Worm (Caenorhabditis elegans) whole organism, L4 larva: Measurements from ENCODE around the gene atg-16.2.

Experiments used
- F44E2.7 ChIP-seq: fragments of 200-800 bp; sonication (Bioruptor generic); IDR thresholded peaks from 2 replicates; pipeline ENCODE4 v2.1.2; 2022; ENCODE audit warnings: missing genetic modification characterization, missing compliant biosample characterization
- F49E8.2 ChIP-seq: sonication (generic microtip); optimal IDR thresholded peaks from 2 replicates; lab custom pipeline; 2016; ENCODE audit warnings: missing compliant biosample characterization, mild to moderate bottlenecking, missing genetic modification characterization, borderline replicate concordance
- R02D3.7 ChIP-seq: fragments of 150-350 bp; sonication (generic microtip); optimal IDR thresholded peaks from 3 replicates; lab custom pipeline; 2014; ENCODE audit warnings: missing biosample characterization, missing genetic modification characterization
- T20F7.1 ChIP-seq: fragments of 200-800 bp; sonication (Bioruptor generic); optimal IDR thresholded peaks from 2 replicates; lab custom pipeline; 2018; ENCODE audit warnings: mild to moderate bottlenecking, missing genetic modification characterization, missing compliant biosample characterization
- Y48G9A.11 ChIP-seq: fragments of 200-800 bp; sonication (Bioruptor generic); IDR thresholded peaks from 2 replicates; pipeline ENCODE4 v1.3.6; 2022; ENCODE audit warnings: missing genetic modification reagents, missing genetic modification characterization, missing compliant biosample characterization
- aha-1 ChIP-seq: fragments of 150-350 bp; peaks from one replicate; lab custom pipeline; 2014; ENCODE audit warnings: missing biosample characterization, missing genetic modification characterization
- attf-4 ChIP-seq: sonication (generic microtip); optimal IDR thresholded peaks from 3 replicates; lab custom pipeline; 2017; ENCODE audit warnings: missing biosample characterization, missing genetic modification characterization
- ceh-32 ChIP-seq: sonication (generic microtip); optimal IDR thresholded peaks from 2 replicates; lab custom pipeline; 2016; ENCODE audit warnings: mild to moderate bottlenecking, missing genetic modification characterization, missing compliant biosample characterization; ENCODE audit not compliant: poor library complexity
- cey-2 ChIP-seq: sonication (generic microtip); optimal IDR thresholded peaks from 3 replicates; lab custom pipeline; 2017; ENCODE audit warnings: missing genetic modification characterization, mild to moderate bottlenecking, missing compliant biosample characterization, antibody characterized with exemption, borderline replicate concordance; ENCODE audit not compliant: insufficient read depth
- daf-8 ChIP-seq: fragments of 200-800 bp; sonication (Bioruptor generic); IDR thresholded peaks from 2 replicates; pipeline ENCODE4 v1.3.6; 2022; ENCODE audit warnings: missing genetic modification characterization, missing compliant biosample characterization
- dmd-8 ChIP-seq: fragments of 200-800 bp; sonication (Bioruptor generic); IDR thresholded peaks from 2 replicates; pipeline ENCODE4 v1.3.6; 2022; ENCODE audit warnings: missing genetic modification characterization, missing compliant biosample characterization
- dmd-9 ChIP-seq: fragments of 200-800 bp; sonication (Bioruptor generic); IDR thresholded peaks from 2 replicates; pipeline ENCODE4 v1.3.6; 2022; ENCODE audit warnings: missing genetic modification reagents, missing genetic modification characterization, missing compliant biosample characterization
- dpl-1 ChIP-seq: fragments of 150-350 bp; optimal IDR thresholded peaks from 2 replicates; lab custom pipeline; 2014; ENCODE audit warnings: missing biosample characterization, missing genetic modification reagents, missing genetic modification characterization
- dve-1 ChIP-seq: sonication (generic microtip); optimal IDR thresholded peaks from 2 replicates; lab custom pipeline; 2017; ENCODE audit warnings: antibody characterized with exemption, mild to moderate bottlenecking, missing genetic modification characterization, missing compliant biosample characterization; ENCODE audit not compliant: insufficient read depth
- egl-27 ChIP-seq: sonication (generic microtip); optimal IDR thresholded peaks from 3 replicates; lab custom pipeline; 2017; ENCODE audit warnings: missing biosample characterization, missing genetic modification reagents, missing genetic modification characterization
- lim-7 ChIP-seq: fragments of 200-800 bp; sonication (Bioruptor generic); IDR thresholded peaks from 2 replicates; pipeline ENCODE4 v1.3.6; 2022; ENCODE audit warnings: missing genetic modification characterization, missing compliant biosample characterization
- lin-1 ChIP-seq: fragments of 200-800 bp; sonication (Bioruptor generic); IDR thresholded peaks from 2 replicates; pipeline ENCODE4 v1.3.6; 2022; ENCODE audit warnings: missing genetic modification reagents, missing genetic modification characterization, missing compliant biosample characterization
- lin-13 ChIP-seq: fragments of 150-350 bp; optimal IDR thresholded peaks from 2 replicates; lab custom pipeline; 2014; ENCODE audit warnings: missing biosample characterization, missing genetic modification reagents, missing genetic modification characterization
- lsy-2 ChIP-seq, 2 experiments: fragments of 150-350 bp in 1 of 2; sonication (generic microtip) in 1 of 2; optimal IDR thresholded peaks; 2 replicates each; lab custom pipeline; 2014 to 2017; ENCODE audit warnings: missing biosample characterization in 2 of 2, missing genetic modification characterization in 2 of 2
- mdt-29 ChIP-seq: fragments of 200-800 bp; sonication (Bioruptor generic); IDR thresholded peaks from 2 replicates; pipeline ENCODE4 v1.3.6; 2022; ENCODE audit warnings: missing genetic modification reagents, missing genetic modification characterization, missing compliant biosample characterization
- mep-1 ChIP-seq: fragments of 150-350 bp; sonication (generic microtip); optimal IDR thresholded peaks from 3 replicates; lab custom pipeline; 2014; ENCODE audit warnings: missing biosample characterization, missing genetic modification characterization
- mes-2 ChIP-seq: sonication (generic microtip); optimal IDR thresholded peaks from 2 replicates; lab custom pipeline; 2016; ENCODE audit warnings: missing genotype, mild to moderate bottlenecking, missing genetic modification characterization, missing compliant biosample characterization; ENCODE audit not compliant: poor library complexity, severe bottlenecking
- mxl-3 ChIP-seq: fragments of 200-800 bp; sonication (Bioruptor generic); optimal IDR thresholded peaks from 2 replicates; lab custom pipeline; 2018; ENCODE audit warnings: mild to moderate bottlenecking, missing genetic modification characterization, missing compliant biosample characterization
- nhr-111 ChIP-seq: fragments of 200-800 bp; sonication (Bioruptor generic); optimal IDR thresholded peaks from 2 replicates; lab custom pipeline; 2018; ENCODE audit warnings: mild to moderate bottlenecking, missing genetic modification characterization, missing compliant biosample characterization
- nhr-237 ChIP-seq: sonication (generic microtip); optimal IDR thresholded peaks from 2 replicates; lab custom pipeline; 2017; ENCODE audit warnings: missing biosample characterization, missing genetic modification characterization
- nhr-28 ChIP-seq: fragments of 150-350 bp; optimal IDR thresholded peaks from 2 replicates; lab custom pipeline; 2014; ENCODE audit warnings: missing biosample characterization, missing genetic modification characterization
- nhr-48 ChIP-seq: sonication (generic microtip); optimal IDR thresholded peaks from 2 replicates; lab custom pipeline; 2016; ENCODE audit warnings: mild to moderate bottlenecking, missing genetic modification characterization, missing compliant biosample characterization
- nhr-6 ChIP-seq: fragments of 150-350 bp; optimal IDR thresholded peaks from 2 replicates; lab custom pipeline; 2014; ENCODE audit warnings: missing biosample characterization, missing genetic modification characterization
- pha-4 ChIP-seq, 2 experiments: fragments of 150-350 bp in 1 of 2; fragments of 200-800 bp in 1 of 2; sonication (Bioruptor generic) in 1 of 2; IDR thresholded peaks in 1 of 2; optimal IDR thresholded peaks in 1 of 2; 2 replicates each; pipeline versions ENCODE4 v1.3.6 to Lab custom; 2014 to 2022; ENCODE audit warnings: missing genetic modification characterization in 2 of 2, missing genetic modification reagents in 2 of 2, missing biosample characterization in 1 of 2, missing compliant biosample characterization in 1 of 2
- pqm-1 ChIP-seq: sonication (generic microtip); optimal IDR thresholded peaks from 2 replicates; lab custom pipeline; 2017; ENCODE audit warnings: missing biosample characterization, missing genetic modification characterization
- set-16 ChIP-seq: fragments of 200-800 bp; sonication (Bioruptor generic); IDR thresholded peaks from 2 replicates; pipeline ENCODE4 v1.3.6; 2022; ENCODE audit warnings: missing genetic modification reagents, missing genetic modification characterization, missing compliant biosample characterization
- spr-1 ChIP-seq: sonication (generic microtip); optimal IDR thresholded peaks from 2 replicates; lab custom pipeline; 2016; ENCODE audit warnings: mild to moderate bottlenecking, missing genetic modification characterization, missing compliant biosample characterization
- unc-39 ChIP-seq: sonication (generic microtip); optimal IDR thresholded peaks from 2 replicates; lab custom pipeline; 2017; ENCODE audit warnings: missing biosample characterization, missing genetic modification characterization
- unc-62 ChIP-seq, 3 experiments: fragments of 150-350 bp in 1 of 3; sonication (generic microtip); optimal IDR thresholded peaks in 2 of 3; peaks in 1 of 3; 1 replicate in 1 of 3; 2 replicates in 2 of 3; lab custom pipeline; 2014 to 2017; ENCODE audit warnings: missing biosample characterization in 3 of 3, missing genetic modification characterization in 3 of 3, missing genetic modification reagents in 3 of 3, missing genotype in 1 of 3
- zag-1 ChIP-seq: fragments of 150-350 bp; optimal IDR thresholded peaks from 2 replicates; lab custom pipeline; 2014; ENCODE audit warnings: missing biosample characterization, missing genetic modification characterization
- zfp-2 ChIP-seq: sonication (generic microtip); optimal IDR thresholded peaks from 2 replicates; lab custom pipeline; 2016; ENCODE audit warnings: mild to moderate bottlenecking, missing genetic modification characterization, missing compliant biosample characterization
- zfp-3 ChIP-seq: fragments of 200-800 bp; sonication (Bioruptor generic); conservative IDR thresholded peaks from 2 replicates; pipeline ENCODE4 v1.3.6; 2022; ENCODE audit warnings: missing genetic modification reagents, missing genetic modification characterization, missing compliant biosample characterization
- zip-2 ChIP-seq: fragments of 150-350 bp; optimal IDR thresholded peaks from 2 replicates; lab custom pipeline; 2014; ENCODE audit warnings: missing biosample characterization, missing genetic modification characterization
- ztf-11 ChIP-seq: fragments of 150-350 bp; optimal IDR thresholded peaks from 2 replicates; lab custom pipeline; 2014; ENCODE audit warnings: missing biosample characterization, missing genetic modification characterization
- ztf-7 ChIP-seq: fragments of 150-350 bp; optimal IDR thresholded peaks from 2 replicates; lab custom pipeline; 2014; ENCODE audit warnings: missing biosample characterization, missing genetic modification characterization

Gene atg-16.2

DNA sequence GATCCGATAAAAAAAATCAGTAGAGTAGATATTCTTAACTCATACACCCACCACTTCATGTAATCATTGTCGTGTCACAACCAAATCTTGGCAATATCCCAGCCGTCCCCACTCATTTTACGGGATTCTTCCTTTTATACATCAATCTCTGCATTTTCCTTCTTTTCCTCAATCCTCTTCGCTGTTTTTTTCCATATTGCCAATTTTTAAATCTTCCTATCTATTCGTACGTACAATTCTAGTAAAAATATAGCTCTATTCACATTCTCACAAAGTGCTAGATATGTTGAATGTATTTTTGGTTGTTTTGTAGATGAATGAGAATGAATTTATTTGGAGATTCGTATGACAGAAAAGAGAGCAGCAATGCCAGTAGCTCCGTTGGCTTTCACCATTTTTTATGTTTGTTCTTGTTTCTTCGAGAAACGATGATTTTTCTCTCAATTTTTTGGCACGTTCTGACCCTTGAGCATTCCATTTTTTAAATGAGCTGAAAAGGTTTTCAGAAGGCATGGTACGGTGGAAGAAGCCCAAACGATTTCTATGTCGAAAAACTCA is 22.1 kb upstream of the atg-16.2 start, which contains the start of gene T28D9.16:
TSS of gene T28D9.16 (plus strand) at position 508 of the 558 bp plus-strand sequence.
- TF ChIP-seq set-16 (no peak), ztf-11 (tag; lab: Kevin White, UChicago) (no peak), lim-7 (no peak), unc-62 (GFP tag; optimal IDR thresholded peaks at IDR 0.05 in 1 of 2; lab: Kevin White, UChicago) (peak in 1 of 2 experiments; percentile 91), unc-62 (tag; optimal IDR thresholded peaks at IDR 0.05; lab: Kevin White, UChicago) (no peak), dve-1 (tag; lab: Kevin White, UChicago) (no peak)

DNA sequence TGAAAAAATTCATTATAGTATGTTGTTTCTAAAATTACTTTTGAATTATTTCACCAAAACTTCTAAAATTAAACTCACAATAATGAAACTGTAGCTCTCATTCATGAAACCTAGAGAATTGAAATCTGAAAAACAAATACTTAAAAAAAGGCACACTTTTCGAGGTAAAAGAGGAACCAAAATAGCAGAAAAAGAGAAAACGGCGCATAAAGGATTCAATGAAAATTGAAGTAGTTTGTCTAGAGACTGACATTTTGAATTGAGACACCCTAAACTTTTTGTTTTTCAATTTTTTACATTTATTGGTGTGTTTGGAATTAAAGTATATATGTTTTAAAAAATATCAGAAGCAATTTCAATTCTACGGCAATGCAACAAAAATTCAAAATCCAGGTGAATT is 17.8 kb upstream of the atg-16.2 start, which contains the start of gene dgk-5:
TSS of gene dgk-5 (minus strand) at position 101 of the 400 bp plus-strand sequence.
- no peak for TF ChIP-seq egl-27 (tag; lab: Kevin White, UChicago)
- no peak for TF ChIP-seq dmd-9 (GFP tag; lab: Robert Waterston, UW)
- TF ChIP-seq mdt-29 (GFP tag; lab: Robert Waterston, UW): no peak
- TF ChIP-seq nhr-237 (tag; lab: Kevin White, UChicago): no peak
- no peak for TF ChIP-seq lin-1 (GFP tag; lab: Robert Waterston, UW)
- TF ChIP-seq attf-4: no peak
- no peak for TF ChIP-seq unc-39 (tag; lab: Kevin White, UChicago)
- no peak for TF ChIP-seq mes-2
- no peak for TF ChIP-seq nhr-111
- no peak for TF ChIP-seq Y48G9A.11
- TF ChIP-seq pha-4 (GFP tag; IDR thresholded peaks at IDR 0.05; lab: Robert Waterston, UW): no peak
- no peak for TF ChIP-seq pha-4 (tag; optimal IDR thresholded peaks at IDR 0.05; lab: Kevin White, UChicago)
- no peak for TF ChIP-seq mxl-3 (GFP tag; lab: Kevin White, UChicago)
- TF ChIP-seq R02D3.7 (tag; lab: Kevin White, UChicago): no peak
- TF ChIP-seq zfp-3: no peak
- no peak for TF ChIP-seq ztf-7 (tag; lab: Kevin White, UChicago)
- no peak for TF ChIP-seq spr-1 (tag; lab: Kevin White, UChicago)
- TF ChIP-seq cey-2: no peak
- TF ChIP-seq ceh-32 (tag; lab: Kevin White, UChicago): no peak
- TF ChIP-seq dpl-1 (GFP tag; lab: Kevin White, UChicago): no peak
- no peak for TF ChIP-seq daf-8
- TF ChIP-seq, all 104 proteins: peak for 0

DNA sequence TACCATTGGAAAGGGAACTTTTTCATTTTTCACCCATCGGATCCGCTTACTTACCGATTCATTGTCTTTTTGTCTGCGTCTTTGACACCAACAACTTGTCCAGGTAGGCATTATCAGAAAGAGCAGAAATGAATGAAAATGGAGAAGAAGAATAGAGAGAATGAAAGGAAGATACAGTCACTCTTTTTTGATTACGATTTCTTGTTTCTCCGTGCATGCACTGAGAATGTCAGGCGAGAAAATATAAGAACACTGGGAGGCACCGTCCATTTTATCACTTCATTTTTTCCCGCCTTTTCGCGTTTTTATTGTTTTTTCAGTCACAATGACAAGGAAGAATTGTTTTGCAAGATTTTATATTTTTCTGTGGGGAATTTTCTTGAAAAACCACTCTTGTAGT is 16.1 kb upstream of the atg-16.2 start:
- TF ChIP-seq nhr-28 (tag; lab: Kevin White, UChicago): peak; percentile 34
- peak; percentile 82 for TF ChIP-seq aha-1
- TF ChIP-seq zfp-2 (tag; lab: Kevin White, UChicago): no peak
- TF ChIP-seq zag-1 (tag; lab: Kevin White, UChicago): no peak
- TF ChIP-seq egl-27 (tag; lab: Kevin White, UChicago): no peak
- TF ChIP-seq F44E2.7 (GFP tag; lab: Robert Waterston, UW): no peak
- TF ChIP-seq zip-2 (tag; lab: Kevin White, UChicago): no peak
- no peak for TF ChIP-seq F49E8.2 (tag; lab: Kevin White, UChicago)
- TF ChIP-seq pqm-1: peak; percentile 39

DNA sequence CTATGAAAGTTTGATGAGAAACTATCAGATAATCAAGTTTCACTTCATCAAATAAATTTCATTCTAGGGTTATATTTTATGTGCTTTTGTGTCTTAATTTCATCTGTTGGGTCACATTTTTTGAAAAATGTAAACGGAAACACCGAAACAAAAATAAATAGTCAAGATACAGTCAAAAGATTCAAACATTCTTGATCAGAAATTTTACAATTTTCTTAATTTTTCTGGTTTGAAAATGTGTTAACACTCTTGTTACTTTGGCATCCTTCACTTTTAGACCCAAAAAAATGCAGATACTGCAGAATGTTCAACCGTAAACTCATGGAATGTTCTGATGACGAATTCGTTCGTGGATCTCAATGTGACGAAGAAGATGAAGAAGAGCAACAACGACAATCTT is 1.5 kb upstream of the atg-16.2 start, which contains the start of gene aptf-1:
TSS of gene aptf-1 (plus strand) at position 301 of the 400 bp plus-strand sequence.
- TF ChIP-seq mep-1 (no peak), dmd-8 (GFP tag; lab: Robert Waterston, UW) (no peak), unc-62 (GFP tag; optimal IDR thresholded peaks at IDR 0.05 in 1 of 2; lab: Kevin White, UChicago) (no peak), unc-62 (tag; optimal IDR thresholded peaks at IDR 0.05; lab: Kevin White, UChicago) (no peak), T20F7.1 (GFP tag; lab: Kevin White, UChicago) (no peak), lsy-2 (tag; optimal IDR thresholded peaks at IDR 0.05; lab: Kevin White, UChicago) (no peak), ztf-11 (tag; lab: Kevin White, UChicago) (no peak), nhr-48 (no peak), nhr-6 (tag; lab: Kevin White, UChicago) (no peak), lin-13 (no peak), F44E2.7 (GFP tag; lab: Robert Waterston, UW) (no peak), pha-4 (GFP tag; IDR thresholded peaks at IDR 0.05; lab: Robert Waterston, UW) (no peak), pha-4 (tag; optimal IDR thresholded peaks at IDR 0.05; lab: Kevin White, UChicago) (no peak)
